Fruit fly (Drosophila melanogaster): ENCODE results near the gene Dnaaf5.
A peak's percentile ranks its signal among the peaks of the same experiment; 100 is the strongest.

Gene Dnaaf5

dm6 chr3R:14373192-14373827, 11.7 kb upstream of the Dnaaf5 start (continued):
- TF ChIP-seq Kr (GFP tag; optimal IDR thresholded peaks at IDR 0.05), result no peak
- TF ChIP-seq lola (GFP tag; optimal IDR thresholded peaks at IDR 0.05), result peak in 1 of 3 experiments; percentile 90
- peak; percentile 90 for TF ChIP-seq CG8924 (tag; optimal IDR thresholded peaks at IDR 0.05)
- TF ChIP-seq CG9876 (GFP tag; optimal IDR thresholded peaks at IDR 0.05), result peak; percentile 96
- TF ChIP-seq CG2712 (tag; optimal IDR thresholded peaks at IDR 0.05), result peak; percentile 83

dm6 chr3R:14372815-14373191, 11.2 kb upstream of the Dnaaf5 start, which contains the start of gene NK7.1:
NK7.1 (minus strand) TSS chr3R:14372951.
- TF ChIP-seq CG31224 (GFP tag; IDR thresholded peaks at IDR 0.05) (no peak), CG2199 (GFP tag; IDR thresholded peaks at IDR 0.05) (peak; percentile 96), CG11504 (tag; optimal IDR thresholded peaks at IDR 0.05) (peak; percentile 99), chinmo (GFP tag; IDR thresholded peaks at IDR 0.05; ENCODE audit: partially characterized antibody) (0 out of 4 replicates have a peak, but pooled peaks have one; percentile 31), pfk (GFP tag; optimal IDR thresholded peaks at IDR 0.05) (no peak), zfh1 (GFP tag; IDR thresholded peaks at IDR 0.05) (0 out of 3 replicates have a peak, but pooled peaks have one; percentile 6)

DNA sequence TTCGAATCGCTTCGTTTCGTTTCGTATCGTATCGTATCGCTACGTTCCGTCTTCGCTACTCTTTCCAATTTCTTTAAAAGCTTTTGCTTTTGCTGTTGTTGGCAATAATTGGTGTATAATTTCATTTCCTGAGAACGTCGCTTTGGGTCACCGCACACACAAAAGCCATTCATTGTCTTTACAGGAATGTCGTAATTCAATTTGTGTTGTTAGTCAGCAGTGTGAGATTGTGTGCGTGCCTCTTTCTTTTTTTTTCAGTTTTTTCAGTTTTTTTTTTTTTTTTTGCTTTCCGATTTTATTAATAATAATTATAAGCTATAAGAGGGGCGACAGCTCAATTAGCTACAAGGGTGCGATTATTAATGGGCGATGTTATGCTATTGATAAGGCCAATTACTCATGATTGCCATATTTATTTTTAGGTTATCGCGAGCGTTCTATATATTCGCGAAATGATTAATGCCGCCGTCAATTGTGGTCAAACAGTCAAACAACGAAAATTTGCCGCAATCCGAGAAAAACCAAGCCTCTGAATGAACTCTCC, 9.6 kb upstream of the Dnaaf5 start:
- no peak for TF ChIP-seq crp (GFP tag; optimal IDR thresholded peaks at IDR 0.05)
- TF ChIP-seq pho (GFP tag; optimal IDR thresholded peaks at IDR 0.05), result no peak
- TF ChIP-seq tgo (GFP tag; IDR thresholded peaks at IDR 0.05), result no peak
- no peak for TF ChIP-seq CG12155 (GFP tag; optimal IDR thresholded peaks at IDR 0.05)
- no peak for TF ChIP-seq CG10462 (GFP tag; optimal IDR thresholded peaks at IDR 0.05)
- TF ChIP-seq jigr1 (GFP tag; IDR thresholded peaks at IDR 0.05), result no peak
- no peak for TF ChIP-seq CG5245 (GFP tag; optimal IDR thresholded peaks at IDR 0.05)
- no peak for TF ChIP-seq crol (GFP tag; IDR thresholded peaks at IDR 0.05)
- no peak for TF ChIP-seq CG1233 (GFP tag; optimal IDR thresholded peaks at IDR 0.05)
- no peak for TF ChIP-seq CG9215 (GFP tag; IDR thresholded peaks at IDR 0.05)
- no peak for TF ChIP-seq CG12071 (GFP tag; optimal IDR thresholded peaks at IDR 0.05)
- no peak for TF ChIP-seq vvl (GFP tag; IDR thresholded peaks at IDR 0.05)
- no peak for TF ChIP-seq CG13296 (GFP tag; optimal IDR thresholded peaks at IDR 0.05)
- no peak for TF ChIP-seq Gug (GFP tag; IDR thresholded peaks at IDR 0.05)
- no peak for TF ChIP-seq bbx (GFP tag; IDR thresholded peaks at IDR 0.05; ENCODE audit: partially characterized antibody)
- no peak for TF ChIP-seq CG11398 (GFP tag; optimal IDR thresholded peaks at IDR 0.05)
- TF ChIP-seq Doc3 (GFP tag; IDR thresholded peaks at IDR 0.05; ENCODE audit: partially characterized antibody), result no peak
- no peak for TF ChIP-seq da (GFP tag; optimal IDR thresholded peaks at IDR 0.05)
- no peak for TF ChIP-seq CG2129 (GFP tag; IDR thresholded peaks at IDR 0.05; ENCODE audit: partially characterized antibody)
- no peak for TF ChIP-seq Tbp (GFP tag; optimal IDR thresholded peaks at IDR 0.05)
- TF ChIP-seq CG11093 (GFP tag; IDR thresholded peaks at IDR 0.05), result no peak
- peak; percentile 19 for TF ChIP-seq Med (GFP tag)
- no peak for TF ChIP-seq Spps (tag; optimal IDR thresholded peaks at IDR 0.05)
- TF ChIP-seq CG11696 (GFP tag; IDR thresholded peaks at IDR 0.05), result no peak
- TF ChIP-seq CG2875 (GFP tag; optimal IDR thresholded peaks at IDR 0.05), result no peak
- TF ChIP-seq pan (optimal IDR thresholded peaks at IDR 0.05), result no peak
- TF ChIP-seq pan (GFP tag; optimal IDR thresholded peaks at IDR 0.05 in 1 of 2, IDR thresholded peaks at IDR 0.05 in 1 of 2), result no peak
- TF ChIP-seq maf-S (GFP tag; optimal IDR thresholded peaks at IDR 0.05), result no peak
- no peak for TF ChIP-seq CG16863 (GFP tag; optimal IDR thresholded peaks at IDR 0.05)
- TF ChIP-seq exex (tag; optimal IDR thresholded peaks at IDR 0.05), result peak; percentile 50
- no peak for TF ChIP-seq onecut (GFP tag; IDR thresholded peaks at IDR 0.05)
- TF ChIP-seq Usf (GFP tag; optimal IDR thresholded peaks at IDR 0.05), result no peak
- no peak for TF ChIP-seq CG4707 (GFP tag; optimal IDR thresholded peaks at IDR 0.05)
- no peak for TF ChIP-seq wek (GFP tag; optimal IDR thresholded peaks at IDR 0.05)
- TF ChIP-seq CG2889 (GFP tag; IDR thresholded peaks at IDR 0.05), result no peak
- no peak for TF ChIP-seq CG5180 (GFP tag; optimal IDR thresholded peaks at IDR 0.05)
- TF ChIP-seq CG2199 (GFP tag; IDR thresholded peaks at IDR 0.05), result 0 out of 3 replicates have a peak, but pooled peaks have one; percentile 6
